Worm (Caenorhabditis elegans): ENCODE measurements around the gene gck-1.

DNA sequence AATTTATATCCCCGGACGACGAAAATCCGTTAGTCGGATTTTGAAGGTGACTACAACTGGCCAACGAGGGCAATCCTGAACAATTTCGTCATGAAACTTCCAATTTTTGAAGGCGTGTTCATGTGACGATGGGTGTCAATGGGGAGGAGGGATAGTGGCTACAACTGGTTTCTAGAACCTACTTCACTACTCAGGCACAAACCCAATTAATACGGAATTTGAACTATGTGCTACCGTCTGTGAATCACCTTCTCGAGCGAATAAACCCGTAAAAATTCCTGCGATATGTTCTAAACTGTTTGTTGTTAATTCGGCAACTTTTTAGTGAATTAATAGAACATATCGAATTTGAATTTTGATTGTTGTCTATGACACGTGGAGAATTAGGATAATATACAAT, 19.9 kb upstream of the gck-1 start:
- TF ChIP-seq ztf-11 (tag; optimal IDR thresholded peaks at IDR 0.05) (no peak), sptf-1 (tag; optimal IDR thresholded peaks at IDR 0.05) (no peak), nhr-12 (tag; optimal IDR thresholded peaks at IDR 0.05) (no peak), elt-3 (tag; optimal IDR thresholded peaks at IDR 0.05) (no peak), lsy-2 (tag; optimal IDR thresholded peaks at IDR 0.05) (no peak), nhr-76 (tag; optimal IDR thresholded peaks at IDR 0.05) (no peak), nhr-28 (tag; optimal IDR thresholded peaks at IDR 0.05) (no peak), unc-39 (tag; optimal IDR thresholded peaks at IDR 0.05) (no peak), unc-62 (GFP tag; optimal IDR thresholded peaks at IDR 0.05) (no peak), snpc-4 (tag; optimal IDR thresholded peaks at IDR 0.05) (no peak), lin-32 (GFP tag; optimal IDR thresholded peaks at IDR 0.05) (no peak)

All from whole organism, mixed stage, embryonic.